4 worm cellular contexts compared by ENCODE assay signal in genomic region chrIV:12997560-12997959, ce11.
TF ChIP-seq lines count a peak whose summit lies in the region.

No protein-coding gene starts in this region.

TF ChIP-seq in whole organism, L1 larva, 84 proteins besides CTCF, POLR2A, EP300 and RAD21:
- no peak for TF ChIP-seq fkh-10 (GFP tag; optimal IDR thresholded peaks at IDR 0.05; lab: Kevin White, UChicago)
- peak in 1 of 2 experiments; percentile 13 for TF ChIP-seq lin-35 (GFP tag; optimal IDR thresholded peaks at IDR 0.05; lab: Kevin White, UChicago)
- TF ChIP-seq elt-3 (tag; optimal IDR thresholded peaks at IDR 0.05; lab: Kevin White, UChicago): peak in 2 of 6 experiments; percentile 27 to 72
- TF ChIP-seq nhr-20 (tag; optimal IDR thresholded peaks at IDR 0.05; lab: Kevin White, UChicago): peak; percentile 16
- TF ChIP-seq lin-15B (tag; optimal IDR thresholded peaks at IDR 0.05; lab: Kevin White, UChicago): no peak
- peak; percentile 56 for TF ChIP-seq nhr-71 (tag; optimal IDR thresholded peaks at IDR 0.05; lab: Kevin White, UChicago)
- no peak for TF ChIP-seq nhr-47 (tag; optimal IDR thresholded peaks at IDR 0.05; lab: Kevin White, UChicago)
- peak; percentile 77 for TF ChIP-seq blmp-1 (tag; optimal IDR thresholded peaks at IDR 0.05; lab: Kevin White, UChicago)
- peak; percentile 85 for TF ChIP-seq nhr-85 (tag; lab: Kevin White, UChicago)
- TF ChIP-seq rnt-1 (tag; optimal IDR thresholded peaks at IDR 0.05; lab: Kevin White, UChicago): no peak
- TF ChIP-seq unc-98 (GFP tag; IDR thresholded peaks at IDR 0.05; lab: Robert Waterston, UW): no peak
- peak; percentile 55 for TF ChIP-seq grh-1 (GFP tag; IDR thresholded peaks at IDR 0.05; lab: Robert Waterston, UW)
- TF ChIP-seq lin-14 (GFP tag; optimal IDR thresholded peaks at IDR 0.05; lab: Kevin White, UChicago): peak; percentile 29
- no peak for TF ChIP-seq ceh-90 (tag; optimal IDR thresholded peaks at IDR 0.05; lab: Kevin White, UChicago)
- TF ChIP-seq sptf-1 (tag; optimal IDR thresholded peaks at IDR 0.05; lab: Kevin White, UChicago): no peak
- TF ChIP-seq snu-23 (GFP tag; optimal IDR thresholded peaks at IDR 0.05; lab: Kevin White, UChicago): peak; percentile 42
TF ChIP-seq in whole organism, L1 larva: peak in this region for 9.

TF ChIP-seq in whole organism, L2 larva, 48 proteins besides CTCF, POLR2A, EP300 and RAD21:
- no peak for TF ChIP-seq mab-5 (tag; optimal IDR thresholded peaks at IDR 0.05; lab: Kevin White, UChicago)
- peak; percentile 47 for TF ChIP-seq sma-9 (GFP tag; optimal IDR thresholded peaks at IDR 0.05; lab: Kevin White, UChicago)
- no peak for TF ChIP-seq sma-9 (tag; optimal IDR thresholded peaks at IDR 0.05; lab: Kevin White, UChicago)
- TF ChIP-seq blmp-1 (tag; optimal IDR thresholded peaks at IDR 0.05; lab: Kevin White, UChicago; ENCODE audit: insufficient read depth): peak; percentile 10
- peak; percentile 34 for TF ChIP-seq nhr-129 (tag; optimal IDR thresholded peaks at IDR 0.05; lab: Kevin White, UChicago)
TF ChIP-seq in whole organism, L2 larva: peak in this region for 3.

TF ChIP-seq in whole organism, L3 larva, 47 proteins besides CTCF, POLR2A, EP300 and RAD21:
- TF ChIP-seq elt-3 (tag; optimal IDR thresholded peaks at IDR 0.05; lab: Kevin White, UChicago) (peak in 1 of 3 experiments; percentile 8), nhr-23 (tag; optimal IDR thresholded peaks at IDR 0.05; lab: Kevin White, UChicago) (peak; percentile 35), nhr-77 (tag; optimal IDR thresholded peaks at IDR 0.05; lab: Kevin White, UChicago) (no peak)

TF ChIP-seq in whole organism, L4 larva, 104 proteins besides CTCF, POLR2A, EP300 and RAD21:
- TF ChIP-seq hlh-11 (tag; optimal IDR thresholded peaks at IDR 0.05; lab: Kevin White, UChicago) (no peak), jun-1 (tag; optimal IDR thresholded peaks at IDR 0.05; lab: Kevin White, UChicago) (no peak), nhr-28 (tag; optimal IDR thresholded peaks at IDR 0.05; lab: Kevin White, UChicago) (peak; percentile 27), hlh-30 (tag; optimal IDR thresholded peaks at IDR 0.05; lab: Kevin White, UChicago; ENCODE audit: insufficient read depth) (peak; percentile 48), vab-7 (GFP tag; IDR thresholded peaks at IDR 0.05; lab: Robert Waterston, UW) (no peak), F10B5.3 (tag; optimal IDR thresholded peaks at IDR 0.05; lab: Kevin White, UChicago) (no peak), cey-2 (tag; optimal IDR thresholded peaks at IDR 0.05; lab: Kevin White, UChicago; ENCODE audit: borderline replicate concordance, insufficient read depth) (no peak)

Comparison
In these comparisons a context has a peak if more than half of its experiments do, and no peak if none do; other contexts are left out.
1. Of the 29 proteins assayed by ChIP-seq in both whole organism, L4 larva and whole organism, L1 larva: peak only in whole organism, L4 larva: nhr-28; only in whole organism, L1 larva: none; in both: none; in neither: 28.